Fruit fly (Drosophila melanogaster) whole organism, embryonic: ENCODE results near the gene CG10874.

Experiments
- Adf1 ChIP-seq: fragments of 200-800 bp; sonication (Bioruptor generic); IDR thresholded peaks from 2 replicates; pipeline ENCODE4 v1.3.6; 2022; ENCODE audit warnings: missing biosample characterization, missing genetic modification characterization
- Atf3 ChIP-seq: fragments of 200-800 bp; sonication (Bioruptor generic); optimal IDR thresholded peaks from 3 replicates; lab custom pipeline; 2016; ENCODE audit warnings: missing biosample characterization, missing genetic modification characterization
- CG10654 ChIP-seq: fragments of 200-800 bp; sonication (Bioruptor generic); optimal IDR thresholded peaks from 2 replicates; lab custom pipeline; 2016; ENCODE audit warnings: missing biosample characterization, missing genetic modification characterization
- CG12391 ChIP-seq: fragments of 200-800 bp; sonication (Bioruptor generic); optimal IDR thresholded peaks from 3 replicates; lab custom pipeline; 2018; ENCODE audit warnings: missing biosample characterization, mild to moderate bottlenecking, missing genetic modification characterization, moderate library complexity
- CG12659 ChIP-seq: fragments of 200-800 bp; sonication (Bioruptor generic); optimal IDR thresholded peaks from 3 replicates; lab custom pipeline; 2017; ENCODE audit warnings: mild to moderate bottlenecking, missing biosample characterization, missing genetic modification reagents, missing genetic modification characterization
- CG12769 ChIP-seq: fragments of 200-800 bp; sonication (Bioruptor generic); optimal IDR thresholded peaks from 2 replicates; lab custom pipeline; 2019; ENCODE audit warnings: missing biosample characterization, mild to moderate bottlenecking, missing genetic modification characterization, moderate library complexity
- CG13287 ChIP-seq: fragments of 200-800 bp; sonication (Bioruptor generic); IDR thresholded peaks from 2 replicates; pipeline ENCODE4 v1.3.6; 2022; ENCODE audit warnings: missing biosample characterization, missing genetic modification characterization; ENCODE audit not compliant: partially characterized antibody
- CG14667 ChIP-seq: fragments of 200-800 bp; sonication (Bioruptor generic); IDR thresholded peaks from 2 replicates; pipeline ENCODE4 v1.3.6; 2022; ENCODE audit warnings: missing biosample characterization, missing genetic modification characterization
- CG1603 ChIP-seq: fragments of 200-800 bp; sonication (Bioruptor generic); optimal IDR thresholded peaks from 2 replicates; lab custom pipeline; 2019; ENCODE audit warnings: missing biosample characterization, mild to moderate bottlenecking, missing genetic modification characterization, moderate library complexity
- CG18262 ChIP-seq: fragments of 200-800 bp; optimal IDR thresholded peaks from 3 replicates; lab custom pipeline; 2019; ENCODE audit warnings: missing biosample characterization, mild to moderate bottlenecking, missing genetic modification characterization, moderate library complexity
- CG18764 ChIP-seq: fragments of 200-800 bp; sonication (Bioruptor generic); optimal IDR thresholded peaks from 3 replicates; lab custom pipeline; 2016; ENCODE audit warnings: missing biosample characterization, missing genetic modification characterization
- CG2120 ChIP-seq: fragments of 200-800 bp; sonication (Bioruptor generic); optimal IDR thresholded peaks from 3 replicates; lab custom pipeline; 2016; ENCODE audit warnings: missing biosample characterization, missing genetic modification characterization
- CG31224 ChIP-seq: fragments of 200-800 bp; sonication (Bioruptor generic); IDR thresholded peaks from 2 replicates; pipeline ENCODE4 v1.3.6; 2022; ENCODE audit warnings: missing biosample characterization, missing genetic modification characterization
- CG31388 ChIP-seq: fragments of 200-800 bp; sonication (Bioruptor generic); optimal IDR thresholded peaks from 2 replicates; lab custom pipeline; 2016; ENCODE audit warnings: missing biosample characterization, missing genetic modification characterization
- CG32767 ChIP-seq: fragments of 200-800 bp; sonication (Bioruptor generic); IDR thresholded peaks from 2 replicates; pipeline ENCODE4 v1.3.6; 2022; ENCODE audit warnings: missing biosample characterization, missing genetic modification characterization
- CG4328 ChIP-seq: fragments of 200-800 bp; sonication (Bioruptor generic); optimal IDR thresholded peaks from 3 replicates; lab custom pipeline; 2017; ENCODE audit warnings: missing biosample characterization, missing genetic modification reagents, missing genetic modification characterization
- CG6272 ChIP-seq: fragments of 200-800 bp; sonication (Bioruptor generic); IDR thresholded peaks from 2 replicates; pipeline ENCODE4 v1.3.6; 2022; ENCODE audit warnings: missing biosample characterization, missing genetic modification characterization
- CG7786 ChIP-seq: fragments of 200-800 bp; sonication (Bioruptor generic); optimal IDR thresholded peaks from 2 replicates; lab custom pipeline; 2016; ENCODE audit warnings: missing biosample characterization, missing genetic modification characterization
- CG8944 ChIP-seq: fragments of 200-800 bp; sonication (Bioruptor generic); optimal IDR thresholded peaks from 3 replicates; lab custom pipeline; 2016; ENCODE audit warnings: missing biosample characterization, missing genetic modification characterization
- CTCF ChIP-seq: fragments of 200-800 bp; sonication (Bioruptor generic); optimal IDR thresholded peaks from 2 replicates; lab custom pipeline; 2017; ENCODE audit warnings: missing biosample characterization, mild to moderate bottlenecking, missing genetic modification characterization, moderate library complexity
- CkIIα-i1 ChIP-seq: fragments of 200-800 bp; sonication (Bioruptor generic); IDR thresholded peaks from 2 replicates; pipeline ENCODE4 v1.3.6; 2022; ENCODE audit warnings: missing biosample characterization, missing genetic modification characterization
- D19B ChIP-seq: fragments of 200-800 bp; sonication (Bioruptor generic); optimal IDR thresholded peaks from 2 replicates; lab custom pipeline; 2017; ENCODE audit warnings: missing biosample characterization, mild to moderate bottlenecking, missing genetic modification characterization
- Dek ChIP-seq: fragments of 200-800 bp; sonication (Bioruptor generic); optimal IDR thresholded peaks from 3 replicates; lab custom pipeline; 2019; ENCODE audit warnings: missing biosample characterization, mild to moderate bottlenecking, missing genetic modification characterization, moderate library complexity
- Drgx ChIP-seq: fragments of 200-800 bp; sonication (Bioruptor generic); IDR thresholded peaks from 2 replicates; pipeline ENCODE4 v1.3.6; 2022; ENCODE audit warnings: missing biosample characterization, missing genetic modification characterization
- HHEX ChIP-seq: fragments of 200-800 bp; sonication (Bioruptor generic); optimal IDR thresholded peaks from 3 replicates; lab custom pipeline; 2017; ENCODE audit warnings: missing biosample characterization, mild to moderate bottlenecking, missing genetic modification characterization, missing genetic modification reagents
- Hmx ChIP-seq: fragments of 200-800 bp; sonication (Bioruptor generic); optimal IDR thresholded peaks from 2 replicates; lab custom pipeline; 2016; ENCODE audit warnings: missing biosample characterization, missing genetic modification characterization
- MBD-R2 ChIP-seq: fragments of 200-800 bp; sonication (Bioruptor generic); IDR thresholded peaks from 2 replicates; pipeline ENCODE4 v1.3.6; 2022; ENCODE audit warnings: missing biosample characterization, missing genetic modification characterization
- Sry-β ChIP-seq: fragments of 200-800 bp; sonication (Bioruptor generic); optimal IDR thresholded peaks from 2 replicates; lab custom pipeline; 2018; ENCODE audit warnings: missing biosample characterization, mild to moderate bottlenecking, missing genetic modification characterization, moderate library complexity
- Sry-δ ChIP-seq: fragments of 200-800 bp; sonication (Bioruptor generic); optimal IDR thresholded peaks from 2 replicates; lab custom pipeline; 2016; ENCODE audit warnings: missing biosample characterization, missing genetic modification characterization
- Usf ChIP-seq: fragments of 200-800 bp; sonication (Bioruptor generic); optimal IDR thresholded peaks from 2 replicates; lab custom pipeline; 2017; ENCODE audit warnings: missing genotype, missing biosample characterization, missing genetic modification characterization
- ac ChIP-seq: fragments of 200-800 bp; sonication (Bioruptor generic); optimal IDR thresholded peaks from 3 replicates; lab custom pipeline; 2017; ENCODE audit warnings: missing biosample characterization, mild to moderate bottlenecking, missing genetic modification characterization
- bigmax ChIP-seq: fragments of 200-800 bp; sonication (Bioruptor generic); optimal IDR thresholded peaks from 2 replicates; lab custom pipeline; 2018; ENCODE audit warnings: missing biosample characterization, mild to moderate bottlenecking, missing genetic modification characterization
- cad ChIP-seq: fragments of >200 bp; optimal IDR thresholded peaks from 2 replicates; lab custom pipeline; 2017; ENCODE audit warnings: missing biosample characterization, missing genetic modification characterization
- cato ChIP-seq: fragments of 200-800 bp; sonication (Bioruptor generic); optimal IDR thresholded peaks from 2 replicates; lab custom pipeline; 2016; ENCODE audit warnings: missing biosample characterization, missing genetic modification characterization, borderline replicate concordance
- corto ChIP-seq: fragments of 200-800 bp; sonication (Bioruptor generic); optimal IDR thresholded peaks from 2 replicates; lab custom pipeline; 2016; ENCODE audit warnings: missing biosample characterization, mild to moderate bottlenecking, missing genetic modification characterization, moderate library complexity
- crp ChIP-seq, 2 experiments: fragments of 200-800 bp; sonication (Bioruptor generic); optimal IDR thresholded peaks; 2 replicates in 1 of 2; 3 replicates in 1 of 2; lab custom pipeline; 2017; ENCODE audit warnings: missing biosample characterization in 2 of 2, missing genetic modification characterization in 2 of 2, mild to moderate bottlenecking in 1 of 2, moderate library complexity in 1 of 2
- gcm2 ChIP-seq: fragments of 200-800 bp; sonication (Bioruptor generic); optimal IDR thresholded peaks from 2 replicates; lab custom pipeline; 2016; ENCODE audit warnings: missing biosample characterization, missing genetic modification characterization
- grau ChIP-seq: fragments of 200-800 bp; optimal IDR thresholded peaks from 3 replicates; lab custom pipeline; 2019; ENCODE audit warnings: missing biosample characterization, mild to moderate bottlenecking, missing genetic modification characterization, moderate library complexity
- hbn ChIP-seq: fragments of 200-800 bp; sonication (Bioruptor generic); IDR thresholded peaks from 2 replicates; pipeline ENCODE4 v1.3.6; 2022; ENCODE audit warnings: missing biosample characterization, missing genetic modification characterization; ENCODE audit not compliant: partially characterized antibody
- klu ChIP-seq: fragments of 200-800 bp; sonication (Bioruptor generic); IDR thresholded peaks from 2 replicates; pipeline ENCODE4 v1.3.6; 2022; ENCODE audit warnings: missing biosample characterization, missing genetic modification characterization
- maf-S ChIP-seq: fragments of 200-800 bp; sonication (Bioruptor generic); optimal IDR thresholded peaks from 2 replicates; lab custom pipeline; 2016; ENCODE audit warnings: missing biosample characterization, missing genetic modification characterization
- prd ChIP-seq, 3 experiments: fragments of >200 bp in 2 of 3; fragments of 200-800 bp in 1 of 3; sonication (Bioruptor generic) in 1 of 3; optimal IDR thresholded peaks in 2 of 3; IDR thresholded peaks in 1 of 3; 2 replicates in 2 of 3; 3 replicates in 1 of 3; pipeline versions ENCODE4 v1.3.6 to Lab custom; 2017 to 2022; ENCODE audit warnings: missing biosample characterization in 1 of 3, missing genetic modification characterization in 1 of 3
- pros ChIP-seq: fragments of 200-800 bp; sonication (Bioruptor generic); optimal IDR thresholded peaks from 3 replicates; lab custom pipeline; 2019; ENCODE audit warnings: missing biosample characterization, mild to moderate bottlenecking, missing genetic modification characterization, moderate library complexity
- ranshi ChIP-seq: fragments of 200-800 bp; sonication (Bioruptor generic); IDR thresholded peaks from 2 replicates; pipeline ENCODE4 v1.3.6; 2022; ENCODE audit warnings: missing biosample characterization, missing genetic modification characterization
- scrt ChIP-seq: fragments of 200-800 bp; sonication (Bioruptor generic); optimal IDR thresholded peaks from 2 replicates; lab custom pipeline; 2018; ENCODE audit warnings: missing biosample characterization, mild to moderate bottlenecking, missing genetic modification characterization, moderate library complexity
- seq ChIP-seq: fragments of 200-800 bp; sonication (Bioruptor generic); IDR thresholded peaks from 2 replicates; pipeline ENCODE4 v1.3.6; 2022; ENCODE audit warnings: missing biosample characterization, missing genetic modification characterization
- tap ChIP-seq: fragments of 200-800 bp; optimal IDR thresholded peaks from 3 replicates; lab custom pipeline; 2019; ENCODE audit warnings: missing biosample characterization, mild to moderate bottlenecking, missing genetic modification characterization, moderate library complexity
- tgo ChIP-seq: fragments of 200-800 bp; sonication (Bioruptor generic); IDR thresholded peaks from 3 replicates; pipeline ENCODE4 v1.3.6; 2022; ENCODE audit warnings: missing biosample characterization, missing genetic modification characterization
- tna ChIP-seq: fragments of 200-800 bp; sonication (Bioruptor generic); IDR thresholded peaks from 2 replicates; pipeline ENCODE4 v1.3.6; 2022; ENCODE audit warnings: missing biosample characterization, missing genetic modification characterization; ENCODE audit not compliant: partially characterized antibody
- trem ChIP-seq: fragments of 200-800 bp; optimal IDR thresholded peaks from 3 replicates; lab custom pipeline; 2019; ENCODE audit warnings: missing biosample characterization, mild to moderate bottlenecking, missing genetic modification characterization, moderate library complexity

Gene CG10874

DNA sequence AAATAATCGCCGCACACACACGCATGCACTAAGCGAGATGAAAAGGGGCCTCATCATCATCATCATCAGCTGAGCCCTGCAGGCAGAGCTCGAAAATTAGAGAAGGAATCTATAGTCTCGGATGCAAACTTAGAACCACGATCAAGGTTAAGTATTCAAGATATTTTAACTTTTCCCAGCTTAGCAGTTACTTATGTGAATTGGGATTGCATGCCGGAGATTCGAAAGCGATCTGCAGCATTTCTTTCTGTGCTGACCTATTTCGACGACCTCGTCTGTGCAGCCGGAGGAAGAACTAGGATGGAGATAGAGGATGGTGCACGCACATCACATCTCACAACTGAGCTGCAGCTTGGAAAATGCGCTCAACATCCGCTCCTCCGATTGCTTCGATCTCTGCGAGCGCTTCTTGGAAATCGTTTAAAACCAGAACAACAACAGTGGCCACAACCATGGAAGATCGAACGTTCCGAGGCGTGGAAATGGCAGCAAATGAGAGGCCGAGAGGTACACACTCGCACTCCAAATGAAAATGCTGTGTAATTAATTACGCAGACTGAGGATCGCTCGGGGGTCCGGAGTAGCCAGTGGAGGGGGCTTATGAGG lies 9.3 kb downstream of the CG10874 start (continued):
- no peak for TF ChIP-seq CG13287 (GFP tag; lab: Robert Waterston, UW)
- TF ChIP-seq Drgx (GFP tag; lab: Robert Waterston, UW) = peak; percentile 62
- TF ChIP-seq Adf1 = no peak
- no peak for TF ChIP-seq CTCF (GFP tag; lab: Kevin White, UChicago)
- no peak for TF ChIP-seq scrt (GFP tag; lab: Kevin White, UChicago)
- TF ChIP-seq corto = no peak
- TF ChIP-seq CG18764 (GFP tag; lab: Kevin White, UChicago) = peak; percentile 35
- TF ChIP-seq trem (tag; lab: Kevin White, UChicago) = peak; percentile 81
- TF ChIP-seq CG1603 (tag; lab: Kevin White, UChicago) = peak; percentile 92
- TF ChIP-seq ac (GFP tag; lab: Kevin White, UChicago) = peak; percentile 92
- peak; percentile 25 for TF ChIP-seq cato (GFP tag; lab: Kevin White, UChicago)
- TF ChIP-seq seq = no peak
- peak; percentile 64 for TF ChIP-seq CG8944
- peak; percentile 60 for TF ChIP-seq CG14667 (GFP tag; lab: Robert Waterston, UW)
- peak; percentile 77 for TF ChIP-seq CG12391 (tag; lab: Kevin White, UChicago)
- TF ChIP-seq CG4328 (GFP tag; lab: Kevin White, UChicago) = no peak
- TF ChIP-seq hbn (GFP tag; lab: Robert Waterston, UW) = no peak
- TF ChIP-seq CkIIα-i1 (GFP tag; lab: Robert Waterston, UW) = no peak
- no peak for TF ChIP-seq CG12769 (tag; lab: Kevin White, UChicago)
- no peak for TF ChIP-seq tna
- TF ChIP-seq Usf (GFP tag; lab: Kevin White, UChicago) = peak; percentile 81
- no peak for TF ChIP-seq Sry-β (GFP tag; lab: Kevin White, UChicago)
- TF ChIP-seq klu (GFP tag; lab: Robert Waterston, UW) = no peak
- no peak for TF ChIP-seq Hmx (GFP tag; lab: Kevin White, UChicago)
- no peak for TF ChIP-seq Dek
- TF ChIP-seq CG12659 (GFP tag; lab: Kevin White, UChicago) = no peak
- peak; percentile 17; the same call in 1 of the 3 replicates for TF ChIP-seq tgo (GFP tag; lab: Robert Waterston, UW)
- peak; percentile 7 for TF ChIP-seq Sry-δ
- TF ChIP-seq D19B (GFP tag; lab: Kevin White, UChicago) = no peak
- peak; percentile 62 for TF ChIP-seq grau (tag; lab: Kevin White, UChicago)
- no peak for TF ChIP-seq bigmax
- no peak for TF ChIP-seq pros (GFP tag; lab: Kevin White, UChicago)
- no peak for TF ChIP-seq prd (optimal IDR thresholded peaks at IDR 0.05; lab: Kevin White, UChicago)
- peak; percentile 80 for TF ChIP-seq prd (GFP tag; IDR thresholded peaks at IDR 0.05; lab: Robert Waterston, UW)
- peak; percentile 73 for TF ChIP-seq CG7786 (GFP tag; lab: Kevin White, UChicago)
- TF ChIP-seq CG31388 (GFP tag; lab: Kevin White, UChicago) = no peak
- 0 out of 2 replicates have a peak, but pooled peaks have one; percentile 34 for TF ChIP-seq CG6272 (GFP tag; lab: Robert Waterston, UW)
- no peak for TF ChIP-seq tap (tag; lab: Kevin White, UChicago)
- no peak for TF ChIP-seq cad (GFP tag; lab: Kevin White, UChicago)
- peak; percentile 88 for TF ChIP-seq CG18262 (tag; lab: Kevin White, UChicago)
- peak; percentile 73 for TF ChIP-seq Atf3
- TF ChIP-seq CG10654 (GFP tag; lab: Kevin White, UChicago) = peak; percentile 39
- no peak for TF ChIP-seq maf-S (GFP tag; lab: Kevin White, UChicago)
- no peak for TF ChIP-seq gcm2 (GFP tag; lab: Kevin White, UChicago)
- no peak for TF ChIP-seq MBD-R2
- no peak for TF ChIP-seq HHEX
- TF ChIP-seq CG31224 = no peak
- no peak for TF ChIP-seq CG2120 (GFP tag; lab: Kevin White, UChicago)
- TF ChIP-seq crp (GFP tag; optimal IDR thresholded peaks at IDR 0.05; lab: Kevin White, UChicago) = peak in 1 of 2 experiments; percentile 18
- peak; percentile 71; the same call in 1 of the 2 replicates for TF ChIP-seq ranshi (GFP tag; lab: Robert Waterston, UW)
- TF ChIP-seq CG32767 = peak; percentile 57; the same call in 1 of the 2 replicates
